Worm (Caenorhabditis elegans) whole organism, L1 larva: ENCODE results near the gene Y116A8A.7.

Experiments used
- ceh-90 ChIP-seq: sonication (generic microtip); optimal IDR thresholded peaks from 2 replicates; lab custom pipeline; 2016; ENCODE audit warnings: missing genetic modification characterization, missing compliant biosample characterization
- lin-13 ChIP-seq: fragments of 150-350 bp; optimal IDR thresholded peaks from 2 replicates; lab custom pipeline; 2014; ENCODE audit warnings: missing biosample characterization, missing genetic modification reagents, missing genetic modification characterization
- pqm-1 ChIP-seq: sonication (generic microtip); optimal IDR thresholded peaks from 3 replicates; lab custom pipeline; 2017; ENCODE audit warnings: missing biosample characterization, missing genetic modification characterization
- sox-4 ChIP-seq: sonication (generic microtip); optimal IDR thresholded peaks from 2 replicates; lab custom pipeline; 2016; ENCODE audit warnings: missing genetic modification characterization, missing compliant biosample characterization

DNA sequence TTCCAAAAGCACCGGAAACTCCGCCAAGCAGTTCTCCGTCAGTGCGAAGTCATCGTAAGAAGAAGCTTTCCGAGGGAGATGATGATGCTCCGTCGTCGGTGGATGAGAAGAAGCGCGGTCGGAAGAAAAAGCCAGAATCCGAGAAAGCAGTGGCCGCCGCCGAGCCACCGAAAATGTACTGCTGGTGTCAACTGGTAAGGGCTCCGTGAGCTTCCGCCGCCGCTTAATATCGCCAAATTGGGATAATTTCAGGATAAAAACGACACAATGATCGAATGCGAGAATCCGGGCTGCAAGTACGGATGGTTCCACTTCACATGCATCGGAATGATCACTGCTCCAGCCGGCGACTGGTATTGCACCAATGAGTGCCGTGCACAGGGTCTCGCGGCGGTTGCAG lies 34.9 kb downstream of the Y116A8A.7 start:
- TF ChIP-seq lin-13 (GFP tag; lab: Kevin White, UChicago): no peak
- TF ChIP-seq pqm-1: no peak
- TF ChIP-seq sox-4 (tag; lab: Kevin White, UChicago): no peak
- TF ChIP-seq ceh-90 (tag; lab: Kevin White, UChicago): no peak
